Fruit fly (Drosophila melanogaster) whole organism, pupa: ENCODE data around the gene Amnionless.

Experiments
- CG10348 ChIP-seq: fragments of 200-800 bp; sonication (Bioruptor generic); IDR thresholded peaks from 2 replicates; pipeline ENCODE4 v1.3.6; 2022; ENCODE audit warnings: missing biosample characterization, missing genetic modification characterization
- CG12605 ChIP-seq: fragments of 200-800 bp; sonication (Bioruptor generic); IDR thresholded peaks from 2 replicates; pipeline ENCODE4 v1.3.6; 2022; ENCODE audit warnings: missing biosample characterization, missing genetic modification characterization
- CG13204 ChIP-seq: fragments of 200-800 bp; sonication (Bioruptor generic); optimal IDR thresholded peaks from 2 replicates; lab custom pipeline; 2018; ENCODE audit warnings: missing biosample characterization, mild to moderate bottlenecking, missing genetic modification characterization, moderate library complexity
- CG14655 ChIP-seq: fragments of 200-800 bp; sonication (Bioruptor generic); optimal IDR thresholded peaks from 3 replicates; lab custom pipeline; 2017; ENCODE audit warnings: mild to moderate bottlenecking, missing biosample characterization, missing genetic modification reagents, missing genetic modification characterization
- CG15710 ChIP-seq: fragments of 200-800 bp; sonication (Bioruptor generic); optimal IDR thresholded peaks from 2 replicates; lab custom pipeline; 2018; ENCODE audit warnings: missing biosample characterization, mild to moderate bottlenecking, missing genetic modification characterization, moderate library complexity
- CG17806 ChIP-seq: fragments of 200-800 bp; sonication (Bioruptor generic); optimal IDR thresholded peaks from 2 replicates; lab custom pipeline; 2018; ENCODE audit warnings: missing biosample characterization, mild to moderate bottlenecking, missing genetic modification characterization, moderate library complexity
- CG32121 ChIP-seq: fragments of 200-800 bp; sonication (Bioruptor generic); IDR thresholded peaks from 2 replicates; pipeline ENCODE4 v1.3.6; 2022; ENCODE audit warnings: missing biosample characterization, missing genetic modification characterization
- CG34367 ChIP-seq: fragments of 200-800 bp; sonication (Bioruptor generic); optimal IDR thresholded peaks from 2 replicates; lab custom pipeline; 2018; ENCODE audit warnings: missing biosample characterization, mild to moderate bottlenecking, missing genetic modification characterization
- CG4496 ChIP-seq: fragments of 200-800 bp; sonication (Bioruptor generic); IDR thresholded peaks from 3 replicates; pipeline ENCODE4 v1.3.6; 2022; ENCODE audit warnings: missing biosample characterization, missing genetic modification characterization
- CG8159 ChIP-seq: fragments of 200-800 bp; sonication (Bioruptor generic); optimal IDR thresholded peaks from 3 replicates; lab custom pipeline; 2018; ENCODE audit warnings: missing biosample characterization, mild to moderate bottlenecking, missing genetic modification characterization, moderate library complexity
- CG8301 ChIP-seq: fragments of 200-800 bp; sonication (Bioruptor generic); optimal IDR thresholded peaks from 2 replicates; lab custom pipeline; 2018; ENCODE audit warnings: missing biosample characterization, mild to moderate bottlenecking, missing genetic modification characterization
- CG9948 ChIP-seq: fragments of 200-800 bp; sonication (Bioruptor generic); optimal IDR thresholded peaks from 2 replicates; lab custom pipeline; 2018; ENCODE audit warnings: missing biosample characterization, mild to moderate bottlenecking, missing genetic modification characterization, moderate library complexity
- D1 ChIP-seq: fragments of 200-800 bp; sonication (Bioruptor generic); optimal IDR thresholded peaks from 2 replicates; lab custom pipeline; 2018; ENCODE audit warnings: missing biosample characterization, mild to moderate bottlenecking, missing genetic modification characterization, moderate library complexity
- EcR ChIP-seq: fragments of 200-800 bp; sonication (Bioruptor generic); optimal IDR thresholded peaks from 3 replicates; lab custom pipeline; 2019; ENCODE audit warnings: missing biosample characterization, missing genetic modification characterization, mild to moderate bottlenecking, moderate library complexity, missing genetic modification reagents
- Ets98B ChIP-seq: fragments of 200-800 bp; sonication (Bioruptor generic); IDR thresholded peaks from 2 replicates; pipeline ENCODE4 v1.3.6; 2022; ENCODE audit warnings: missing biosample characterization, missing genetic modification characterization
- Pif1A ChIP-seq: fragments of 200-800 bp; sonication (Bioruptor generic); optimal IDR thresholded peaks from 3 replicates; lab custom pipeline; 2016; ENCODE audit warnings: missing biosample characterization, missing genetic modification characterization
- Pif1B ChIP-seq: fragments of 200-800 bp; sonication (Bioruptor generic); optimal IDR thresholded peaks from 3 replicates; lab custom pipeline; 2016; ENCODE audit warnings: missing biosample characterization, missing genetic modification characterization
- Snoo ChIP-seq: fragments of 200-800 bp; sonication (Bioruptor generic); optimal IDR thresholded peaks from 3 replicates; lab custom pipeline; 2017; ENCODE audit warnings: missing biosample characterization, mild to moderate bottlenecking, missing genetic modification characterization, inconsistent platforms
- fd96Ca ChIP-seq: fragments of 200-800 bp; sonication (Bioruptor generic); IDR thresholded peaks from 3 replicates; pipeline ENCODE4 v1.3.6; 2022; ENCODE audit warnings: missing biosample characterization, missing genetic modification characterization
- gl ChIP-seq: fragments of 200-800 bp; sonication (Bioruptor generic); optimal IDR thresholded peaks from 2 replicates; lab custom pipeline; 2018; ENCODE audit warnings: missing biosample characterization, mild to moderate bottlenecking, missing genetic modification characterization
- rn ChIP-seq: fragments of 200-800 bp; sonication (Bioruptor generic); IDR thresholded peaks from 2 replicates; pipeline ENCODE4 v1.3.6; 2022; ENCODE audit warnings: missing biosample characterization, missing genetic modification characterization

Amnionless gene

dm6 chr2L:250507-251215, 38.3 kb downstream of the Amnionless start, which contains the start of gene kis:
TSS of gene kis (minus strand) at chr2L:250823.
- TF ChIP-seq CG17806 (tag; lab: Kevin White, UChicago) (peak; percentile 1), Ets98B (GFP tag; lab: Robert Waterston, UW) (0 out of 2 replicates have a peak, but pooled peaks have one; percentile 10), CG14655 (GFP tag; lab: Kevin White, UChicago) (peak; percentile 28), CG15710 (peak; percentile 16), gl (tag; lab: Kevin White, UChicago) (peak; percentile 30), CG8301 (tag; lab: Kevin White, UChicago) (no peak), CG10348 (GFP tag; lab: Robert Waterston, UW) (no peak), EcR (GFP tag; lab: Kevin White, UChicago) (peak; percentile 55), CG8159 (tag; lab: Kevin White, UChicago) (peak; percentile 39)

dm6 chr2L:249048-249825, 39.7 kb downstream of the Amnionless start:
- no peak for TF ChIP-seq D1
- TF ChIP-seq CG8159 (tag; lab: Kevin White, UChicago) = peak; percentile 31
- TF ChIP-seq CG14655 (GFP tag; lab: Kevin White, UChicago) = peak; percentile 75
- TF ChIP-seq CG10348 (GFP tag; lab: Robert Waterston, UW) = no peak
- TF ChIP-seq CG13204 (GFP tag; lab: Kevin White, UChicago) = peak; percentile 81
- TF ChIP-seq Pif1A (GFP tag; lab: Kevin White, UChicago) = peak; percentile 76
- peak; percentile 32 for TF ChIP-seq CG12605 (GFP tag; lab: Robert Waterston, UW)
- TF ChIP-seq gl (tag; lab: Kevin White, UChicago) = peak; percentile 38
- TF ChIP-seq CG17806 (tag; lab: Kevin White, UChicago) = peak; percentile 40
- TF ChIP-seq CG4496 (GFP tag; lab: Robert Waterston, UW) = peak; percentile 68
- peak; percentile 28; the same call in 1 of the 2 replicates for TF ChIP-seq rn (GFP tag; lab: Robert Waterston, UW)
- peak; percentile 41; the same call in 1 of the 2 replicates for TF ChIP-seq CG32121 (GFP tag; lab: Robert Waterston, UW)
- peak; percentile 50 for TF ChIP-seq Ets98B (GFP tag; lab: Robert Waterston, UW)
- peak; percentile 72 for TF ChIP-seq fd96Ca (GFP tag; lab: Robert Waterston, UW)
- TF ChIP-seq Snoo (tag; lab: Kevin White, UChicago) = no peak
- TF ChIP-seq EcR (GFP tag; lab: Kevin White, UChicago) = peak; percentile 82
- peak; percentile 64 for TF ChIP-seq CG9948
- peak; percentile 16 for TF ChIP-seq CG15710
- TF ChIP-seq Pif1B = peak; percentile 40
- peak; percentile 75 for TF ChIP-seq CG8301 (tag; lab: Kevin White, UChicago)
- TF ChIP-seq CG34367 (tag; lab: Kevin White, UChicago) = peak; percentile 23

dm6 chr2L:248592-248991, 40.4 kb downstream of the Amnionless start:
- no peak for TF ChIP-seq Pif1A (GFP tag; lab: Kevin White, UChicago)
- TF ChIP-seq CG34367 (tag; lab: Kevin White, UChicago) = no peak
- TF ChIP-seq gl (tag; lab: Kevin White, UChicago) = no peak
- no peak for TF ChIP-seq CG8301 (tag; lab: Kevin White, UChicago)

- TF ChIP-seq CG8301 (tag; lab: Kevin White, UChicago) = peak; percentile 53
- TF ChIP-seq D1 = peak; percentile 24
- peak; percentile 77 for TF ChIP-seq Pif1B
- TF ChIP-seq CG9948 = peak; percentile 67
- TF ChIP-seq CG12605 (GFP tag; lab: Robert Waterston, UW) = no peak
- no peak for TF ChIP-seq CG10348 (GFP tag; lab: Robert Waterston, UW)
- TF ChIP-seq CG15710 = peak; percentile 55
- no peak for TF ChIP-seq gl (tag; lab: Kevin White, UChicago)
- TF ChIP-seq CG13204 (GFP tag; lab: Kevin White, UChicago) = no peak
- peak; percentile 70 for TF ChIP-seq Snoo (tag; lab: Kevin White, UChicago)
- peak; percentile 55 for TF ChIP-seq Pif1A (GFP tag; lab: Kevin White, UChicago)
- peak; percentile 77 for TF ChIP-seq CG8159 (tag; lab: Kevin White, UChicago)
- TF ChIP-seq CG17806 (tag; lab: Kevin White, UChicago) = peak; percentile 46
- TF ChIP-seq rn (GFP tag; lab: Robert Waterston, UW) = no peak
- TF ChIP-seq Ets98B (GFP tag; lab: Robert Waterston, UW) = peak; percentile 56; the same call in 1 of the 2 replicates
- peak; percentile 80 for TF ChIP-seq CG14655 (GFP tag; lab: Kevin White, UChicago)
- peak; percentile 40 for TF ChIP-seq CG34367 (tag; lab: Kevin White, UChicago)
- TF ChIP-seq CG4496 (GFP tag; lab: Robert Waterston, UW) = peak; percentile 55
- TF ChIP-seq CG32121 (GFP tag; lab: Robert Waterston, UW) = 0 out of 2 replicates have a peak, but pooled peaks have one; percentile 32
- no peak for TF ChIP-seq EcR (GFP tag; lab: Kevin White, UChicago)
- peak; percentile 35; the same call in 1 of the 3 replicates for TF ChIP-seq fd96Ca (GFP tag; lab: Robert Waterston, UW)
These were observed 41.0 kb downstream of the Amnionless start for dm6 chr2L:247845-248473.
